Fruit fly (Drosophila melanogaster): ENCODE measurements around the gene RpL28.

The RpL28 gene

DNA sequence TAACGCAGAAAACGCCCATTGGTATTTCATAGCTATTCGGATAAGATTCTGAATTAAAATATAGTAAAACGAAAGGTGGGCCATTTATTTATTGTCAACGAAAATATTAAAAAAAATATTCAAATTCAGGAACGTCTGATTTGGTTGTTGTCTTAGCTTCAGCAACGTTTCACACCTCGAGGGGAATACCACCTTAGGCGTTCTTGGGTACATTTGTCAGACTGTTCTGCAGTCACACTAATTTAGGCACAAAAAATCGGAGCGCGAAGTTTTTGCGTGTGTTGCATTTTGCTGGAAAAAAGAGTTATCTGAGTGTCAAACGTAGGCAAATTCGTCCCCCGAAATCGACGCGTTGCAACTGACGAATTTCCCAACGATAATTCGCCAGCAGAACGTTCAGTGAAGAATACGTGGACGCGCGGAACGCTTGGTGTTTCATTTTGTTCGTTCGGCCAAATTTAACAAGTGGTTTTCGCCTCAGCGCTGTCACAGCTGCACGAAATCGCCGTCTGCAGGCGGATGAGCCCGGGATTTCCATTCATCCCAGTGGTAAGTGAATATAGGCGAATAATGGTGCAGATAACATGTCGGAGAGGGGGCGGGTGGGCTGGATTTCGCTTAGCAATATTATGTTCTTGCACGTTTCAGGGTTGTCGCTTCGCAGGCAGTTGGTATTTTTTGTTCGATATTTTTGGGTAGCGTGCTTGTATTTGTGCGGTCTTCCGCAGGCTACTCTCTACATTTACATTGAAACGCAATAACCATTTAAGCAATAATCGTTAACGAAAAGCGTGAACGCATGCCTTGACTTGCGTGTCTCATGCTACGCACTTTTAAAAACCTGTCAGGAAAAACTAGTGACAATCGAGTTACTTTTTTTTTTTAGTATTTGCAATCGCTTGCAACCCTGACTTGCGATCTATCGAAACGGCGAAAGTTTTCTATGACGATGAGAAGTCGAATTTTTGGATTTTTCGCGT is 2.3 kb upstream of the RpL28 start, which contains the start of gene Larp4B:
Gene Larp4B (plus strand): TSS at position 99 of the 980 bp plus-strand sequence.
- TF ChIP-seq noc (tag; optimal IDR thresholded peaks at IDR 0.05) = no peak

DNA sequence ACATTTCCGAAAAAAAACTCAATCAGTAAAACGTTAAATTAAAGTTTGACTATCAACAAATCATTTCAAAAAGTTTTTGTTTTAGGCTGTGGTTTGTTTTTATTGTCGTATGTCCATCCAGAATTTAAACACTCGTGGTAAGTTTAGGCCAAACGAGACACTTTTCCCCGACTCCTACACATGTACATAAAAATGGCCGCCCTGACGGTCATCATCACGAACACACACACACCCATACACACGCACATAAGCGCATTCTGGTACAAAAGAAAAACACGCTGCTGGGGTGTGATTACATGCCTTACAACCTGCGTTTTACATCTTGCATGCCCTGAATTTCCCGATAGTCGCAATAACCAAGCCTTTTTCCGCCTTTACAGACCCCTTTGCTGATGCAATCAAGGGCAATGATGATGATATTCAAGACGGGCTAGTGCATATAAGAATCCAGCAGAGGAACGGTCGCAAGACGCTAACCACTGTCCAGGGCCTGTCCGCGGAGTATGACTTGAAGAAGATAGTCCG is 692 bp upstream of the RpL28 start:
- no peak for TF ChIP-seq noc (tag; optimal IDR thresholded peaks at IDR 0.05)

DNA sequence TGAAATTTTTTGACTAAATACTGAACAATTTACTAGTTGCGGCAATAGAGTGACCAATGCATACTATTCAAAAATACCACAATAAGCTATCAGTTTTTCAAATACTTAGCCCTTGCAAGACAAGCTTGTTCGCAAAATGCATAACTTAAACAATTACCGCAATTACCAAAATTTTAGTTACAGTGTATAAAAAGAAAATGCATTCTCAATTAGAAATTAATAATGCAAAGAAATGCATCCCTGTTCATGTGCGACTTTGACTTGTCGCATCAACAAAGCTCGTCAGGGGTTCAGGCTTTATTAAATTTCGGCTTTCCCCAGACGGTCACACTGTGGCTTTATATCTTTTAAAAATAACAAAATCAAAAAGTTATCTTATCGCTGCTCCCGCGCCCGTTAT is 3.9 kb downstream of the RpL28 start, which contains the start of the genes hob and nSMase:
Gene hob (minus strand): TSS at position 62 of the 400 bp plus-strand sequence.
Gene nSMase (plus strand): TSS at position 298 of the 400 bp plus-strand sequence.
- no peak for TF ChIP-seq noc (tag; optimal IDR thresholded peaks at IDR 0.05)

DNA sequence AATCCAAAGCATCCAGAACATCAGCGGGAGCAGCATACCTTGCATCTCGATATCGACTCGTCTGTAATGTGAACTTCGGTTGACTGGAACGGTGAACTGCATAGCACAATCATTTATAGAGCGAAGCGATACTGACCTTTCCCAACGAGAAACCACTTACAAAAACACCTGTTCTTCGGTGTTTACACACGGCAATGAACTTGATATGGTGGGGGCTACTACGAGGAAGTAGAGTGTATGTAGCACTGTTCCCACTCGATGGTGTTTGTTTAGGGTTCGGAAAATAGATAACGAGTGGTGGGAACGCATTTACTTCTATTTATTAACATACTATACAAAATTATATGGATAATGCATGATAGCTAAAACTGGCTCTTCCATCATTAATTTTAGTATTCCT is 13.9 kb downstream of the RpL28 start, which contains the start of the genes CG32269 and CG32270:
Gene CG32269 (minus strand): TSS at position 91 of the 400 bp plus-strand sequence.
Gene CG32270 (minus strand): TSS at position 91 of the 400 bp plus-strand sequence.
- no peak for TF ChIP-seq noc (tag; optimal IDR thresholded peaks at IDR 0.05)

DNA sequence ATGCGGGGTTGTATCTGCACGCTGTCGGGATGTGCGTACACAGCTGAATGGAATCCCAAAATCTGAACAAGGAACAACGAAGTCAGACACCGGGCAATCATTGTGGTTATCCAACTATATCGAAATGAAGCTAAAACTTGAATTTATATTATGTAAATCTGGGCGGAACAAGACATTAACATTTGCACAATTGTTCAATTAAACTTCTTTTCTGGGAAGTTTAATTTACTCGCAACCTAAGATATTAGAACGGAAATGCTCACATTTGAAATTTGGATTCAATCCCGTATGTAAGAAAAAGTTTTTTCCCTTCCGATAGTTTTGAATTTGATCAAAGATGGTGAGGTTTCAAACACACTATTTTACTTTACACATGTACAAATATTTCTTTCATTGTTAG is 16.5 kb downstream of the RpL28 start, which contains the start of gene CG33160:
Gene CG33160 (minus strand): TSS at position 101 of the 400 bp plus-strand sequence.
- no peak for TF ChIP-seq noc (tag; optimal IDR thresholded peaks at IDR 0.05)

DNA sequence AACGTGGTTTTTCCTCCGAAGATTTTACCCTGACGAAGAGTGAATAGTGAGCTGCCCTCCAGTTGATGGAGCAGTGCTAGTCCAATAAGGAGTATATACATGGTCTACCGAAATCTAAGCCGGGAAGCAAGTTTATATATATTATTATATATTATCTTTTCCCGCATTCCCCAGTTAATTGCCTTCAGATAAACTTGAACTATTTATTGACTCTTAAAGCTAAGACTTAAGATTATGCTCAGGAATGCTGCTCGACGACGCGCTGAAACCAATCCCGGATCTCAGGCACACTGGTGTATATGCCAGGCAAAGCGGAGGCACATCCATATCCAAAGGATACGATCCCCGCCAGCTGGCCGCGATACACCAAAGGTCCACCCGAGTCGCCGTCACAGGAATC is 17.4 kb downstream of the RpL28 start, which contains the start of gene CG32277:
Gene CG32277 (minus strand): TSS at position 101 of the 400 bp plus-strand sequence.
- TF ChIP-seq noc (tag; optimal IDR thresholded peaks at IDR 0.05) = no peak

DNA sequence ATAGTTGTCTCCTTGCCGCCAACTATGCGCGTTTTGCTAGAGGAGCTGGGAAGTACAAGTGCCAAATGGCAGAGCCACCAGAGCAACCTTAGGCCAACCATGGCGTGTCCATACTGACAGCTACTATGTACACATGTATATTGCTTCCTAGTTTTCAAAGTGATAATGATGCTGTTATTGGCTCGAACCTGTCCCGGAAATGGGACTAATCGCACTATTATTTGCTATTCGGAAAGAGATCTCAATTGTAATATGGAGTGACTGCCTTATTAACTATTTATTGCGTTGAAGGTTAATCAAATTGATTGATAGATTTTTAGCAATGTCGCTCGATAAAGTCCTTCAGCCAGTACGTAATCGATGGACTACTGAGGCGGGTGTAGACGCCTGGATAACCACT is 18.4 kb downstream of the RpL28 start, which contains the start of gene CG33159:
Gene CG33159 (minus strand): TSS at position 101 of the 400 bp plus-strand sequence.
- no peak for TF ChIP-seq noc (tag; optimal IDR thresholded peaks at IDR 0.05)

DNA sequence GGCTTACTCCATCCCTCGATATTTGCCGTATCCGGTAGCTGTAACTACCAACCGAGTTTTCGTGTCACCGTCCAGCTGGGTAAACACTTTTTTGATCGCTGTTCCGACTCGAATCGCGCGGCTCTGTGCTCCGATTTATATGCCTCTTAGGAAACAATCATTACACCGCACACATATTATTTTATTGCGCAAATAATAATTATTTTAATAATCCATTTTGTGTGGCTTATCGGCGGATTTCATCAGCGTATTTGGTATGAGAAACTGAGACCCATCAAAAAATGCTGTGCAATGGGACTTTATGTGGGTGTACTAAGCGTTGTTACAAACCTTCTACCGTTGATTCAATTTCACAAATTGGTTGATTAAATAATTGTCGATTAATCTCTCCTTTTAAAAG is 19.7 kb downstream of the RpL28 start, which contains the start of gene CG32271:
Gene CG32271 (minus strand): TSS at position 101 of the 400 bp plus-strand sequence.
- no peak for TF ChIP-seq noc (tag; optimal IDR thresholded peaks at IDR 0.05)

DNA sequence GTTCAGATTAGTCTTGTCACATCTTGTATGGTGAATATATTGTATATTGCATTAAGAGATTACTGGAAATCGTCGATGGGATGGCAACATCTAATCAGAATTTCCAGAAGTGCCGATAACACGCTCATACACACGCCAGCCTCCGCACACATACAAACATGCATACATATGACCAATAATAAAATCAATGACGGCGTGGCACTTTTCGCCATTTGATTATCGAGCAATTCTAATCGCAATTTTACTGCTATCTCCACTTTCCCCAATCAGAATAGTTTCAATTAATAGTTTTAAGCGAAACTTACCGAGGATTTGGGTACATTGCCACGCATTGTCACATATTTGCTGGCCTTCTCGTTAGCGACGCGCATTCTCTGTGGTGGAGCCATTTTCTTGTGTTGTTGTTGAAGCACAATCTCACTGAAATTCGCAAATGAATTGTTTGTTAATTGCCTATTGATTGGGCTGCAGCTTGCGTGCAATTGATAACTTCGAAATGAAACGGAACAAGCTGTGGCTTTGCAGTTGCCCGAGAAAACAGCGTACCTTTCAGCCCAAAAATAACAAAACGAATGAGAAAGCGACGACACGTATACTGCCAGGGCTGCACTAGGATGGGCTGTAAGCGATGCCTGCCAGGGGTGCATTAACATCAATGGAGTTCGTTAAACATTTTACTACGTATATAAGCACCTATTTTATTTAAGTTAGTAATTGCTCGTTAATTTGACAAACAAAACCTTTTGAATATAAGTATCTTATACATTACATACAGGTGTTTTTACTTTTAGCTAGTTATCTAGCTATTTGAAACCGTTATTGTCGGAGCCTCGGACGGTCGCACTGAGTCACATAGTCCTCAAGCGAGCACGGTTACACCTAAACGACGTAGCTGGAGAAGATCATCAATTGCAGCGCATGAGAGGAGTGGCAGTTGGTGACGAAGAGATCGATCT is 24.0 kb downstream of the RpL28 start, which contains the start of the genes CG32276 and gry:
Gene CG32276 (minus strand): TSS at position 601 of the 956 bp plus-strand sequence.
Gene gry (plus strand): TSS at position 644 of the 956 bp plus-strand sequence.
- TF ChIP-seq noc (tag; optimal IDR thresholded peaks at IDR 0.05) = peak; percentile 82

DNA sequence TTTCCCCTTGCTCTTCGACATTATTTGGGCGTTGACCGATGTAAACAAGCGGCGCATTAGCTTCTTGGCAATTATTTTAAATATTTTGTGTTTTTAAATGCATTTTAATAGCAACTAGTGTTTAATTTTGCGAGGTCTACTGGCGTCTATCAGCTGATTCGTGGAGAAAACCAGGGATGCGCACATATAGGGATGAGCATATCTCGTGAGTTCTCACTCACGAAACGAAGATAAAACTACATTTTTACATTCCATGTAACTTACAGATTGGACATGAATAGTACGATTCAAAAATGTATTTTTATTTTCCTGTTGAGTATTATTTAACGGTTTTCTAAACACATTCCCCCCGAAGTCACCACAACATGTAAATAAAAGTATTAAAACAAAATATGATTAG is 25.3 kb downstream of the RpL28 start, which contains the start of gene CG14966:
Gene CG14966 (minus strand): TSS at position 168 of the 400 bp plus-strand sequence.
- TF ChIP-seq noc (tag; optimal IDR thresholded peaks at IDR 0.05) = no peak

DNA sequence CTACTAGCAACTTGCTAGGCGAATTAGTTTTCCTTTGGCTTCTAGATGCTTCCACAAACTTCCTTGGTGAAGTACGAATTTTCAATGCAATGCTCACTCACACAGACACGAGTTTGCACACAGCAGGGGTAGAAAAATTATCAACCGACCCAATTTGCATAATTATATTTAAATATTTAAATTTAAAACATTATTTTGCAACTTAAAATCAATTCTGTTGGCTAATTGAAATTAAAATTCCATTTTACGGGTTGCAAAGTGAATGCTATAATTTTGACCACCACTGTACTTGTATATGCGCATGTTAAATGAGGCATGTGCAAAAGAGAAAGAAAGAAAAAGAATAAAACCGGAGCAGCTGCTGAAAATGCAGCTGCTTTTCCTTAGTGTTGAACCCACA is 28.7 kb downstream of the RpL28 start:
- peak; percentile 93 for TF ChIP-seq noc (tag; optimal IDR thresholded peaks at IDR 0.05)

DNA sequence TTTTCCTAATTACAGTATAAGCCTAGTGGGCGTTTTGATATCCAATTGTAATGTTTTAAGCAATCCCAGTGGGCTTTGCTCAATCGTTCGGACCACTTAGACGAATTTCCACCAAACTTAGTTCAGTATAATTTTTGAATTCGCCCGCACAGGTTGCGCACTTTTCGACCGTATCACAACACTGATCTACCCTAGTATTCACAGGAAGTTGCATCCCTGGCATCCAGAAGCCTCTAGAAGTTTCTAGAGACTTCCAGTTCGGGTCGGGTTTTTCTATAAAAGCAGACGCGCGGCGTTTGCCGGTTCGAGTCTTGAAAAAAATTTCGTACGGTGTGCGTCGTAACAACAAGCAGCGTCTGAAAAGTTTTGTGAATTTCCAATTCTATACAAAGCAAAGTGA is 29.8 kb downstream of the RpL28 start, which contains the start of gene Hsp83:
Gene Hsp83 (plus strand): TSS at position 58 of the 400 bp plus-strand sequence.
- TF ChIP-seq noc (tag; optimal IDR thresholded peaks at IDR 0.05) = peak; percentile 87

DNA sequence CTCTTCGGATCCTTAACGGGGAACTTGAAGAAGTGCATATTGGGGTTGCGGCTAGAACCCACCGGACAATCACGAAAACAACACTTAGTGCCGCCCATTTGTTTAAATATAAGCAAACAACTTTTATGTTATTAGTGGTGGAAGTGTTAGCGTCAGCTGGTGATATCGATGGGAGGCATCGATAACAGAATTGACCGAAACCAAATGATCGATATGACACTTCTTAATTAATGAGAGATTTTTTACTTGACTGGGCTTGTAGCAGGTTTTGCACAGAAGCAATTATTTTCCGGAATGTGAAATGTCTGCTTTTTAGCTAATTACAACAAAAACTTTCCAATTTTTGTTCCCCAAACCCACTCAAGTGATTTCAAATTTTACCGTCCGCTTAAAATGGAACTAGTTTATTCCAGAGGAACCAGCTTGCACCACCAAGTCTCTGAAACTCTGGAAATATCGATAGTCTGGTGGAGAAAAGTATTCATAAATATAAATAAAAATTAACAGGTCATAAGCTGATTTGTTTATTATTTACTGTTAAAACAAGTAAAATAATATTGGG is 30.3 kb downstream of the RpL28 start, which contains the start of gene CG14965:
Gene CG14965 (minus strand): TSS at position 159 of the 562 bp plus-strand sequence.
- TF ChIP-seq noc (tag; optimal IDR thresholded peaks at IDR 0.05) = no peak

DNA sequence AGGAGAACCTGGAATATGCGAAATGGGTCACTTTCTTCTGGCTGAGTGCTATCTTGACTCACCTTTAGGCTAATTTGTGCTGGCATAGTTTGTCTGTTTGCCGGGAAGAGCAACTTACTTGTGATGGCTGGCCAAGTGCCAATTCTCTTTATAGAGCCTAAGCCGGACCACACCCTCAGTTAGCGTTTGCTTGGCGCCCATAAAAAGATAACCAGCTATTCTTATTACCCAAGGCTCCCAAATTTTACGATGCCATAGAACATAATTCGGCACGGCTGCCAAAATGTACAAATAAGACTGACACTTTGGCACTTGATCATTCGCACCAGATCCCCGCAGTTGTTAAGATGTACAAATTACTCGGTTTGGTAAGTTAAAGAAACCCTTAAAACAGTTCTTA is 33.1 kb downstream of the RpL28 start, which contains the start of the genes CG42525 and CG14958:
Gene CG42525 (minus strand): TSS at position 101 of the 400 bp plus-strand sequence.
Gene CG14958 (plus strand): TSS at position 332 of the 400 bp plus-strand sequence.
- TF ChIP-seq noc (tag; optimal IDR thresholded peaks at IDR 0.05) = no peak
